Fruit fly (Drosophila melanogaster) whole organism, pupa: ENCODE data around the gene gny.

Experiments
- CG10348 ChIP-seq: fragments of 200-800 bp; sonication (Bioruptor generic); IDR thresholded peaks from 2 replicates; pipeline ENCODE4 v1.3.6; 2022; ENCODE audit warnings: missing biosample characterization, missing genetic modification characterization
- CG14655 ChIP-seq: fragments of 200-800 bp; sonication (Bioruptor generic); optimal IDR thresholded peaks from 3 replicates; lab custom pipeline; 2017; ENCODE audit warnings: mild to moderate bottlenecking, missing biosample characterization, missing genetic modification reagents, missing genetic modification characterization
- CG17806 ChIP-seq: fragments of 200-800 bp; sonication (Bioruptor generic); optimal IDR thresholded peaks from 2 replicates; lab custom pipeline; 2018; ENCODE audit warnings: missing biosample characterization, mild to moderate bottlenecking, missing genetic modification characterization, moderate library complexity
- CG4496 ChIP-seq: fragments of 200-800 bp; sonication (Bioruptor generic); IDR thresholded peaks from 3 replicates; pipeline ENCODE4 v1.3.6; 2022; ENCODE audit warnings: missing biosample characterization, missing genetic modification characterization
- CG9948 ChIP-seq: fragments of 200-800 bp; sonication (Bioruptor generic); optimal IDR thresholded peaks from 2 replicates; lab custom pipeline; 2018; ENCODE audit warnings: missing biosample characterization, mild to moderate bottlenecking, missing genetic modification characterization, moderate library complexity
- EcR ChIP-seq: fragments of 200-800 bp; sonication (Bioruptor generic); optimal IDR thresholded peaks from 3 replicates; lab custom pipeline; 2019; ENCODE audit warnings: missing biosample characterization, missing genetic modification characterization, mild to moderate bottlenecking, moderate library complexity, missing genetic modification reagents
- Ets98B ChIP-seq: fragments of 200-800 bp; sonication (Bioruptor generic); IDR thresholded peaks from 2 replicates; pipeline ENCODE4 v1.3.6; 2022; ENCODE audit warnings: missing biosample characterization, missing genetic modification characterization
- Pif1B ChIP-seq: fragments of 200-800 bp; sonication (Bioruptor generic); optimal IDR thresholded peaks from 3 replicates; lab custom pipeline; 2016; ENCODE audit warnings: missing biosample characterization, missing genetic modification characterization
- Snoo ChIP-seq: fragments of 200-800 bp; sonication (Bioruptor generic); optimal IDR thresholded peaks from 3 replicates; lab custom pipeline; 2017; ENCODE audit warnings: missing biosample characterization, mild to moderate bottlenecking, missing genetic modification characterization, inconsistent platforms
- fd96Ca ChIP-seq: fragments of 200-800 bp; sonication (Bioruptor generic); IDR thresholded peaks from 3 replicates; pipeline ENCODE4 v1.3.6; 2022; ENCODE audit warnings: missing biosample characterization, missing genetic modification characterization

DNA sequence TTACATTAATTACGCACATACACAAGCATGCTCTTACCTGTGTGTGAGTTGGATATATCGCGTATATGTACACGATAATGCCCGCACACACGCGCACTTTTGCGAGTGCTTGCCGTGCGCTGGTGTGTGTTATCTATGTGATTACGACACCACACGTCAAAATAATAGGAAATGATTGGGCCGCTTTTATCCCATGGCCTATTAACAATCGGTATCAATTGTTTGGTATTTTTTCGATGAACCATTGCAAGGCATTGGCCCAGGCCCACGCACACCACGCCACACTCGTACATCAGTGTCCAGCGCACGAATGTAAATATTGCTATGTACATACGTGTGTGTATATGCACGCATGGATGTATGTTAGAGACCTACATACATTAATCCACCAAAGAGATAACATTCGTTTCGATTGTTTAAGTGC, 45.0 kb upstream of the gny start:
- TF ChIP-seq Snoo (tag; lab: Kevin White, UChicago) (peak; percentile 30), CG9948 (tag; lab: Kevin White, UChicago) (peak; percentile 5), Ets98B (peak; percentile 64; the same call in 1 of the 2 replicates), fd96Ca (GFP tag; lab: Robert Waterston, UW) (no peak), CG14655 (GFP tag; lab: Kevin White, UChicago) (no peak), EcR (peak; percentile 84), CG17806 (peak; percentile 28), Pif1B (peak; percentile 63), CG10348 (GFP tag; lab: Robert Waterston, UW) (no peak), CG4496 (no peak)
